Worm (Caenorhabditis elegans): ENCODE measurements around the gene F10E9.5.

Gene F10E9.5

ce11 chrIII:8286003-8286402 is 21.4 kb upstream of the F10E9.5 start:
- peak; percentile 54 for TF ChIP-seq fkh-10 (GFP tag; optimal IDR thresholded peaks at IDR 0.05)
- TF ChIP-seq ceh-62 (tag; optimal IDR thresholded peaks at IDR 0.05) = no peak

DNA sequence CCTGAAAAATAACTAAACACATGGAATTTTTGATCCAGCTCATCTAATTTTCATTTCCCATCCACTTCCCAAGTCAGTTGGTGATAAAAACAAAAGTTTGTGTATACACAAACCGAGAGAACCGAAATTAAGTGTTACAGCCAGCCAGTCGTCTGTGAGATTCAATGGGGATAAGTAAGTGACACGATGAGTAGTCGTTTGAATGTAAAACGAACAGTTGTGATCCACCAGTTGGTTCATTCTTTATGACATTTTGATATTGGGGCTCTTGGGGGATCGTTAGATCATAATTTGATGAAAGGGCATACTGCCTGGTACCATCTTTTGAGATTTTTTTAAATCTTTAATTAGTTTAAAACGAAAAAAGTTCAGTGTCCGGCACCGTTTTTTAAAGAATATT is 20.6 kb upstream of the F10E9.5 start:
- no peak for TF ChIP-seq dmd-8 (GFP tag; IDR thresholded peaks at IDR 0.05)
- no peak for TF ChIP-seq F26F4.8 (GFP tag; conservative IDR thresholded peaks at IDR 0.05)
- no peak for TF ChIP-seq pha-4 (GFP tag; IDR thresholded peaks at IDR 0.05)
- no peak for TF ChIP-seq pha-4 (tag; optimal IDR thresholded peaks at IDR 0.05)
- no peak for TF ChIP-seq set-16 (GFP tag; IDR thresholded peaks at IDR 0.05)
- TF ChIP-seq T20F7.1 (GFP tag; optimal IDR thresholded peaks at IDR 0.05) = no peak
- TF ChIP-seq unc-62 (GFP tag; optimal IDR thresholded peaks at IDR 0.05 in 1 of 2) = no peak
- no peak for TF ChIP-seq unc-62 (tag; optimal IDR thresholded peaks at IDR 0.05)
- TF ChIP-seq pqm-1 (tag; optimal IDR thresholded peaks at IDR 0.05) = no peak
- TF ChIP-seq hif-1 (tag; optimal IDR thresholded peaks at IDR 0.05) = no peak
- TF ChIP-seq ctbp-1 (GFP tag; IDR thresholded peaks at IDR 0.05) = no peak
- no peak for TF ChIP-seq mep-1 (tag; optimal IDR thresholded peaks at IDR 0.05)
- TF ChIP-seq lir-3 (tag; optimal IDR thresholded peaks at IDR 0.05) = no peak
- TF ChIP-seq ceh-28 (tag; optimal IDR thresholded peaks at IDR 0.05) = no peak
- TF ChIP-seq lin-13 (GFP tag; optimal IDR thresholded peaks at IDR 0.05) = no peak
- TF ChIP-seq dve-1 (tag; optimal IDR thresholded peaks at IDR 0.05; ENCODE audit: insufficient read depth) = no peak
- TF ChIP-seq jun-1 (tag; optimal IDR thresholded peaks at IDR 0.05) = no peak
- TF ChIP-seq ceh-82 (tag; optimal IDR thresholded peaks at IDR 0.05) = no peak
- TF ChIP-seq Y105C5A.15 (GFP tag; IDR thresholded peaks at IDR 0.05) = no peak
- TF ChIP-seq dpl-1 (GFP tag; optimal IDR thresholded peaks at IDR 0.05) = no peak
- TF ChIP-seq dmd-9 (GFP tag; IDR thresholded peaks at IDR 0.05) = no peak
- no peak for TF ChIP-seq snpc-4 (tag; optimal IDR thresholded peaks at IDR 0.05)

- TF ChIP-seq lin-1 (GFP tag; IDR thresholded peaks at IDR 0.05) (no peak), hmg-1.1 (GFP tag; IDR thresholded peaks at IDR 0.05) (peak; percentile 26; the same call in 1 of the 2 replicates), snpc-1.2 (GFP tag; IDR thresholded peaks at IDR 0.05) (no peak), unc-62 (GFP tag; optimal IDR thresholded peaks at IDR 0.05 in 1 of 2) (peak in 1 of 2 experiments; percentile 86), unc-62 (tag; optimal IDR thresholded peaks at IDR 0.05) (no peak), fkh-10 (GFP tag; optimal IDR thresholded peaks at IDR 0.05) (no peak), nhr-11 (tag; optimal IDR thresholded peaks at IDR 0.05) (peak; percentile 3), lin-13 (GFP tag; optimal IDR thresholded peaks at IDR 0.05) (no peak), unc-130 (GFP tag; optimal IDR thresholded peaks at IDR 0.05) (no peak), zip-11 (GFP tag; IDR thresholded peaks at IDR 0.05) (no peak), ama-1 (optimal IDR thresholded peaks at IDR 0.05) (no peak), dmd-6 (GFP tag; IDR thresholded peaks at IDR 0.05) (no peak), hlh-30 (tag; optimal IDR thresholded peaks at IDR 0.05; ENCODE audit: insufficient read depth) (peak; percentile 3), set-16 (GFP tag; IDR thresholded peaks at IDR 0.05) (no peak), mxl-3 (GFP tag; optimal IDR thresholded peaks at IDR 0.05) (no peak), lir-3 (tag; optimal IDR thresholded peaks at IDR 0.05) (no peak), attf-4 (tag; optimal IDR thresholded peaks at IDR 0.05) (no peak), mxl-2 (GFP tag; conservative IDR thresholded peaks at IDR 0.05) (no peak), mes-2 (tag; optimal IDR thresholded peaks at IDR 0.05; ENCODE audit: poor library complexity, severe bottlenecking) (peak; percentile 37), nhr-102 (tag; optimal IDR thresholded peaks at IDR 0.05) (no peak), rbr-2 (tag; optimal IDR thresholded peaks at IDR 0.05) (no peak), F49E8.2 (tag; optimal IDR thresholded peaks at IDR 0.05; ENCODE audit: borderline replicate concordance) (no peak), gei-8 (GFP tag; optimal IDR thresholded peaks at IDR 0.05) (no peak), hlh-11 (tag; optimal IDR thresholded peaks at IDR 0.05) (peak; percentile 57), F37D6.2 (tag; optimal IDR thresholded peaks at IDR 0.05) (peak; percentile 10), ceh-20 (GFP tag; IDR thresholded peaks at IDR 0.05) (peak; percentile 55; the same call in 1 of the 2 replicates), vab-7 (GFP tag; IDR thresholded peaks at IDR 0.05) (no peak), zag-1 (tag; optimal IDR thresholded peaks at IDR 0.05) (no peak), ceh-44 (GFP tag; IDR thresholded peaks at IDR 0.05) (no peak), nhr-42 (GFP tag; IDR thresholded peaks at IDR 0.05) (no peak), aha-1 (tag) (peak; percentile 94), spr-3 (GFP tag; optimal IDR thresholded peaks at IDR 0.05) (no peak), mep-1 (tag; optimal IDR thresholded peaks at IDR 0.05) (peak; percentile 9)
Measured at ce11 chrIII:8287519-8287918, 19.9 kb upstream of the F10E9.5 start.
